Worm (Caenorhabditis elegans) whole organism, mixed stage, embryonic: ENCODE data around the gene wrt-9.

Experiments
- M03D4.4 ChIP-seq: sonication (generic microtip); optimal IDR thresholded peaks from 2 replicates; lab custom pipeline; 2017; ENCODE audit warnings: mild to moderate bottlenecking, missing genetic modification characterization, missing compliant biosample characterization
- bed-3 ChIP-seq: fragments of 200-800 bp; sonication (Bioruptor generic); optimal IDR thresholded peaks from 3 replicates; lab custom pipeline; 2018; ENCODE audit warnings: mild to moderate bottlenecking, missing genetic modification characterization, moderate library complexity, missing compliant biosample characterization
- blmp-1 ChIP-seq: fragments of 150-350 bp; optimal IDR thresholded peaks from 2 replicates; lab custom pipeline; 2014; ENCODE audit warnings: missing biosample characterization, missing genetic modification characterization
- ceh-39 ChIP-seq: fragments of 150-350 bp; optimal IDR thresholded peaks from 2 replicates; lab custom pipeline; 2014; ENCODE audit warnings: missing biosample characterization, missing genetic modification characterization
- ceh-43 ChIP-seq: fragments of 200-800 bp; sonication (Bioruptor generic); optimal IDR thresholded peaks from 2 replicates; lab custom pipeline; 2018; ENCODE audit warnings: mild to moderate bottlenecking, missing genetic modification characterization, moderate library complexity, missing compliant biosample characterization
- ceh-83 ChIP-seq: fragments of 200-800 bp; sonication (Bioruptor generic); optimal IDR thresholded peaks from 2 replicates; lab custom pipeline; 2018; ENCODE audit warnings: mild to moderate bottlenecking, missing genetic modification characterization, missing compliant biosample characterization
- ces-1 ChIP-seq: fragments of 150-350 bp; optimal IDR thresholded peaks from 2 replicates; lab custom pipeline; 2014; ENCODE audit warnings: missing biosample characterization, missing genetic modification reagents, missing genetic modification characterization
- cnd-1 ChIP-seq: fragments of 200-800 bp; sonication (Bioruptor generic); optimal IDR thresholded peaks from 2 replicates; lab custom pipeline; 2018; ENCODE audit warnings: mild to moderate bottlenecking, missing genetic modification characterization, missing compliant biosample characterization
- drap-1 ChIP-seq: fragments of 200-800 bp; sonication (Bioruptor generic); optimal IDR thresholded peaks from 3 replicates; lab custom pipeline; 2018; ENCODE audit warnings: mild to moderate bottlenecking, missing genetic modification characterization, missing compliant biosample characterization
- elt-1 ChIP-seq: sonication (generic microtip); optimal IDR thresholded peaks from 2 replicates; lab custom pipeline; 2017; ENCODE audit warnings: missing genetic modification characterization, mild to moderate bottlenecking, missing compliant biosample characterization, antibody characterized with exemption, moderate library complexity, borderline replicate concordance; ENCODE audit not compliant: insufficient read depth
- elt-3 ChIP-seq: fragments of 150-350 bp; optimal IDR thresholded peaks from 2 replicates; lab custom pipeline; 2014; ENCODE audit warnings: missing biosample characterization, missing genetic modification characterization
- flh-1 ChIP-seq: fragments of 200-800 bp; sonication (Bioruptor generic); optimal IDR thresholded peaks from 2 replicates; lab custom pipeline; 2018; ENCODE audit warnings: mild to moderate bottlenecking, missing genetic modification characterization, moderate library complexity, missing compliant biosample characterization
- ham-2 ChIP-seq: fragments of 200-800 bp; sonication (Bioruptor generic); optimal IDR thresholded peaks from 2 replicates; lab custom pipeline; 2018; ENCODE audit warnings: mild to moderate bottlenecking, missing genetic modification characterization, missing compliant biosample characterization
- hlh-1 ChIP-seq: fragments of 150-350 bp; optimal IDR thresholded peaks from 2 replicates; lab custom pipeline; 2014; ENCODE audit warnings: missing biosample characterization, missing genetic modification reagents, missing genetic modification characterization
- lin-13 ChIP-seq: fragments of 150-350 bp; optimal IDR thresholded peaks from 2 replicates; lab custom pipeline; 2014; ENCODE audit warnings: missing biosample characterization, missing genetic modification characterization
- lin-32 ChIP-seq: fragments of 200-800 bp; sonication (Bioruptor generic); optimal IDR thresholded peaks from 2 replicates; lab custom pipeline; 2018; ENCODE audit warnings: mild to moderate bottlenecking, missing genetic modification characterization, missing compliant biosample characterization
- lsy-2 ChIP-seq: fragments of 150-350 bp; optimal IDR thresholded peaks from 2 replicates; lab custom pipeline; 2014; ENCODE audit warnings: missing biosample characterization, missing genetic modification characterization
- mab-5 ChIP-seq: fragments of 150-350 bp; optimal IDR thresholded peaks from 2 replicates; lab custom pipeline; 2014; ENCODE audit warnings: missing biosample characterization, missing genetic modification characterization
- mep-1 ChIP-seq: fragments of 150-350 bp; optimal IDR thresholded peaks from 2 replicates; lab custom pipeline; 2017; ENCODE audit warnings: missing biosample characterization, missing genetic modification reagents, missing genetic modification characterization, inconsistent platforms
- mls-2 ChIP-seq: sonication (generic microtip); optimal IDR thresholded peaks from 2 replicates; lab custom pipeline; 2016; ENCODE audit warnings: mild to moderate bottlenecking, missing genetic modification characterization, moderate library complexity, missing compliant biosample characterization
- nhr-12 ChIP-seq: fragments of 150-350 bp; optimal IDR thresholded peaks from 2 replicates; lab custom pipeline; 2014; ENCODE audit warnings: missing biosample characterization, missing genetic modification characterization
- nhr-2 ChIP-seq: fragments of 150-350 bp; optimal IDR thresholded peaks from 2 replicates; lab custom pipeline; 2014; ENCODE audit warnings: missing biosample characterization, missing genetic modification characterization
- nhr-237 ChIP-seq: fragments of 150-350 bp; optimal IDR thresholded peaks from 2 replicates; lab custom pipeline; 2014; ENCODE audit warnings: missing biosample characterization, missing genetic modification characterization
- nhr-28 ChIP-seq: fragments of 150-350 bp; optimal IDR thresholded peaks from 2 replicates; lab custom pipeline; 2014; ENCODE audit warnings: missing biosample characterization, missing genetic modification characterization
- nhr-76 ChIP-seq: sonication (generic microtip); optimal IDR thresholded peaks from 2 replicates; lab custom pipeline; 2017; ENCODE audit warnings: missing biosample characterization, missing genetic modification characterization
- pha-4 ChIP-seq: fragments of 150-350 bp; optimal IDR thresholded peaks from 2 replicates; lab custom pipeline; 2018; ENCODE audit warnings: missing biosample characterization, missing genetic modification reagents, missing genetic modification characterization
- sem-2 ChIP-seq: fragments of 200-800 bp; sonication (Bioruptor generic); optimal IDR thresholded peaks from 2 replicates; lab custom pipeline; 2018; ENCODE audit warnings: mild to moderate bottlenecking, missing genetic modification characterization, missing compliant biosample characterization
- snpc-4 ChIP-seq: fragments of 150-350 bp; optimal IDR thresholded peaks from 2 replicates; lab custom pipeline; 2014; ENCODE audit warnings: missing biosample characterization, missing genetic modification characterization
- sptf-1 ChIP-seq: sonication (generic microtip); optimal IDR thresholded peaks from 2 replicates; lab custom pipeline; 2017; ENCODE audit warnings: mild to moderate bottlenecking, missing genetic modification characterization, moderate library complexity, missing compliant biosample characterization
- tbx-8 ChIP-seq: fragments of 200-800 bp; sonication (Bioruptor generic); optimal IDR thresholded peaks from 2 replicates; lab custom pipeline; 2018; ENCODE audit warnings: mild to moderate bottlenecking, missing genetic modification characterization, moderate library complexity, missing compliant biosample characterization
- unc-120 ChIP-seq: sonication (generic microtip); optimal IDR thresholded peaks from 2 replicates; lab custom pipeline; 2017; ENCODE audit warnings: missing genetic modification characterization, missing compliant biosample characterization; ENCODE audit not compliant: poor library complexity, severe bottlenecking
- unc-39 ChIP-seq: fragments of 150-350 bp; optimal IDR thresholded peaks from 2 replicates; lab custom pipeline; 2014; ENCODE audit warnings: missing biosample characterization, missing genetic modification characterization
- unc-62 ChIP-seq: fragments of 150-350 bp; optimal IDR thresholded peaks from 2 replicates; lab custom pipeline; 2014; ENCODE audit warnings: missing biosample characterization, missing genetic modification reagents, missing genetic modification characterization
- zip-8 ChIP-seq: fragments of 150-350 bp; optimal IDR thresholded peaks from 2 replicates; lab custom pipeline; 2014; ENCODE audit warnings: missing biosample characterization, missing genetic modification characterization
- ztf-11 ChIP-seq: fragments of 150-350 bp; optimal IDR thresholded peaks from 2 replicates; lab custom pipeline; 2014; ENCODE audit warnings: missing biosample characterization, missing genetic modification characterization

wrt-9 gene

ce11 chrX:1556917-1557316, 19.5 kb upstream of the wrt-9 start:
- no peak for TF ChIP-seq lin-32
- no peak for TF ChIP-seq ces-1 (GFP tag; lab: Kevin White, UChicago)
- TF ChIP-seq mls-2 (tag; lab: Kevin White, UChicago) = no peak
- TF ChIP-seq sem-2 (GFP tag; lab: Kevin White, UChicago) = no peak
- TF ChIP-seq mep-1 (tag; lab: Kevin White, UChicago) = no peak
- no peak for TF ChIP-seq blmp-1 (tag; lab: Kevin White, UChicago)
- TF ChIP-seq, all 35 proteins: peak for 0

ce11 chrX:1568377-1568776, 8.1 kb upstream of the wrt-9 start, which contains the start of gene H02F09.3:
Gene H02F09.3, plus strand, starts transcription at chrX:1568677.
- TF ChIP-seq lsy-2 (tag; lab: Kevin White, UChicago) (no peak), unc-120 (no peak), blmp-1 (tag; lab: Kevin White, UChicago) (no peak), unc-39 (tag; lab: Kevin White, UChicago) (no peak), ham-2 (GFP tag; lab: Kevin White, UChicago) (no peak), hlh-1 (tag; lab: Kevin White, UChicago) (no peak), nhr-237 (tag; lab: Kevin White, UChicago) (no peak), mep-1 (tag; lab: Kevin White, UChicago) (no peak)

- no peak for TF ChIP-seq lsy-2 (tag; lab: Kevin White, UChicago)
- no peak for TF ChIP-seq nhr-28 (tag; lab: Kevin White, UChicago)
- no peak for TF ChIP-seq mab-5 (tag; lab: Kevin White, UChicago)
These were observed 4.5 kb upstream of the wrt-9 start, which contains the start of gene H02F09.2 for ce11 chrX:1571949-1572348. Gene H02F09.2, plus strand, starts transcription at chrX:1572249.

- TF ChIP-seq lsy-2 (tag; lab: Kevin White, UChicago) = no peak
- TF ChIP-seq snpc-4 (tag; lab: Kevin White, UChicago) = no peak
- TF ChIP-seq ham-2 (GFP tag; lab: Kevin White, UChicago) = peak; percentile 77
- no peak for TF ChIP-seq mab-5 (tag; lab: Kevin White, UChicago)
- peak; percentile 47 for TF ChIP-seq unc-120
- peak; percentile 33 for TF ChIP-seq hlh-1 (tag; lab: Kevin White, UChicago)
- TF ChIP-seq flh-1 (GFP tag; lab: Kevin White, UChicago) = no peak
- no peak for TF ChIP-seq ceh-39 (tag; lab: Kevin White, UChicago)
- no peak for TF ChIP-seq nhr-237 (tag; lab: Kevin White, UChicago)
- TF ChIP-seq ztf-11 = no peak
- no peak for TF ChIP-seq tbx-8 (GFP tag; lab: Kevin White, UChicago)
- TF ChIP-seq nhr-2 = no peak
- no peak for TF ChIP-seq lin-13 (tag; lab: Kevin White, UChicago)
- TF ChIP-seq zip-8 = no peak
- no peak for TF ChIP-seq nhr-28 (tag; lab: Kevin White, UChicago)
- TF ChIP-seq elt-3 (tag; lab: Kevin White, UChicago) = no peak
- TF ChIP-seq unc-39 (tag; lab: Kevin White, UChicago) = no peak
- peak; percentile 15 for TF ChIP-seq M03D4.4
- no peak for TF ChIP-seq cnd-1
- TF ChIP-seq ceh-83 (GFP tag; lab: Kevin White, UChicago) = no peak
- no peak for TF ChIP-seq drap-1
- TF ChIP-seq sem-2 (GFP tag; lab: Kevin White, UChicago) = no peak
- TF ChIP-seq mls-2 (tag; lab: Kevin White, UChicago) = peak; percentile 39
- TF ChIP-seq nhr-12 (tag; lab: Kevin White, UChicago) = no peak
- no peak for TF ChIP-seq ces-1 (GFP tag; lab: Kevin White, UChicago)
- TF ChIP-seq ceh-43 (GFP tag; lab: Kevin White, UChicago) = peak; percentile 19
- TF ChIP-seq elt-1 (tag; lab: Kevin White, UChicago) = no peak
- TF ChIP-seq lin-32 = no peak
- no peak for TF ChIP-seq nhr-76 (tag; lab: Kevin White, UChicago)
- TF ChIP-seq mep-1 (tag; lab: Kevin White, UChicago) = no peak
- no peak for TF ChIP-seq unc-62 (GFP tag; lab: Kevin White, UChicago)
- peak; percentile 72 for TF ChIP-seq blmp-1 (tag; lab: Kevin White, UChicago)
- peak; percentile 54 for TF ChIP-seq sptf-1 (tag; lab: Kevin White, UChicago)
- TF ChIP-seq bed-3 (GFP tag; lab: Kevin White, UChicago) = no peak
- no peak for TF ChIP-seq pha-4 (tag; lab: Kevin White, UChicago)
These were observed 2.2 kb downstream of the wrt-9 start for ce11 chrX:1578682-1579081.
